Worm (Caenorhabditis elegans): ENCODE results near the gene W04E12.2.

Gene W04E12.2

ce11 chrV:19745852-19746251 lies 4.9 kb upstream of the W04E12.2 start, which contains the start of gene W04E12.5:
W04E12.5 (plus strand) TSS chrV:19746152.
- TF ChIP-seq nhr-2 (tag; optimal IDR thresholded peaks at IDR 0.05) (no peak), cnd-1 (tag; optimal IDR thresholded peaks at IDR 0.05) (no peak), sptf-1 (tag; optimal IDR thresholded peaks at IDR 0.05) (no peak), elt-3 (tag; optimal IDR thresholded peaks at IDR 0.05) (no peak), nhr-237 (tag; optimal IDR thresholded peaks at IDR 0.05) (no peak), nhr-12 (tag; optimal IDR thresholded peaks at IDR 0.05) (no peak), flh-1 (GFP tag; optimal IDR thresholded peaks at IDR 0.05) (no peak), tbx-8 (GFP tag; optimal IDR thresholded peaks at IDR 0.05) (no peak), mab-5 (tag; optimal IDR thresholded peaks at IDR 0.05) (no peak), ham-2 (GFP tag; optimal IDR thresholded peaks at IDR 0.05) (no peak), lin-32 (GFP tag; optimal IDR thresholded peaks at IDR 0.05) (no peak), unc-120 (tag; optimal IDR thresholded peaks at IDR 0.05; ENCODE audit: poor library complexity, severe bottlenecking) (no peak), unc-62 (GFP tag; optimal IDR thresholded peaks at IDR 0.05) (no peak)

- no peak for TF ChIP-seq zip-8 (tag; optimal IDR thresholded peaks at IDR 0.05)
- no peak for TF ChIP-seq nhr-237 (tag; optimal IDR thresholded peaks at IDR 0.05)
- no peak for TF ChIP-seq ceh-43 (GFP tag; optimal IDR thresholded peaks at IDR 0.05)
- no peak for TF ChIP-seq cnd-1 (tag; optimal IDR thresholded peaks at IDR 0.05)
- TF ChIP-seq drap-1 (GFP tag; optimal IDR thresholded peaks at IDR 0.05): no peak
- TF ChIP-seq sptf-1 (tag; optimal IDR thresholded peaks at IDR 0.05): no peak
- TF ChIP-seq nhr-2 (tag; optimal IDR thresholded peaks at IDR 0.05): no peak
- no peak for TF ChIP-seq nhr-12 (tag; optimal IDR thresholded peaks at IDR 0.05)
- no peak for TF ChIP-seq M03D4.4 (tag; optimal IDR thresholded peaks at IDR 0.05)
- TF ChIP-seq lin-13 (tag; optimal IDR thresholded peaks at IDR 0.05): no peak
- no peak for TF ChIP-seq tbx-8 (GFP tag; optimal IDR thresholded peaks at IDR 0.05)
- TF ChIP-seq nhr-28 (tag; optimal IDR thresholded peaks at IDR 0.05): no peak
- no peak for TF ChIP-seq pha-4 (tag; optimal IDR thresholded peaks at IDR 0.05)
- no peak for TF ChIP-seq mab-5 (tag; optimal IDR thresholded peaks at IDR 0.05)
- TF ChIP-seq snpc-4 (tag; optimal IDR thresholded peaks at IDR 0.05): no peak
- no peak for TF ChIP-seq unc-120 (tag; optimal IDR thresholded peaks at IDR 0.05; ENCODE audit: poor library complexity, severe bottlenecking)
- no peak for TF ChIP-seq flh-1 (GFP tag; optimal IDR thresholded peaks at IDR 0.05)
Observed at ce11 chrV:19744210-19744609, 3.3 kb upstream of the W04E12.2 start.

DNA sequence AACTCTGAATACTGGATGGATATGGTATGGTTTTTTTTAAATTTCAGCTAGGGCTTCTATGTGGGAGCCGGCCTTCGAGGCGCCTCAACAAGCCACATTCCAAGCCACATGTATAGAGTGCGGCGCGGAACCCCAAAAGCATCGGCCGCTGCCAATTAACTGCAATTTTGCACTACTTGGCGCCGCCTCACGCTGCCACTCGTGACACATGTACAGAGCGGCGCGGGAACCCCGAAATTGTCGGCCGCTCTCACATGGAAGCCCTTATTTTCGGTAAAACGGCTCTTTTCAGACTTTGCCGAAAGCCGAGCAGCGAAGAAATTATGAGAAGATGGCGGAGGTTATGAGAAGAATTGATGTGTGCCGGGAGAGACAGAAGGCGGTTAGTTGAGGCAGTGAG lies 2.9 kb upstream of the W04E12.2 start:
- TF ChIP-seq elt-3 (tag; optimal IDR thresholded peaks at IDR 0.05) (no peak), cnd-1 (tag; optimal IDR thresholded peaks at IDR 0.05) (no peak), nhr-237 (tag; optimal IDR thresholded peaks at IDR 0.05) (no peak), snpc-4 (tag; optimal IDR thresholded peaks at IDR 0.05) (no peak), nhr-2 (tag; optimal IDR thresholded peaks at IDR 0.05) (no peak), ceh-83 (GFP tag; optimal IDR thresholded peaks at IDR 0.05) (no peak), blmp-1 (tag; optimal IDR thresholded peaks at IDR 0.05) (no peak), ham-2 (GFP tag; optimal IDR thresholded peaks at IDR 0.05) (no peak), ceh-39 (tag; optimal IDR thresholded peaks at IDR 0.05) (no peak), mab-5 (tag; optimal IDR thresholded peaks at IDR 0.05) (no peak)

DNA sequence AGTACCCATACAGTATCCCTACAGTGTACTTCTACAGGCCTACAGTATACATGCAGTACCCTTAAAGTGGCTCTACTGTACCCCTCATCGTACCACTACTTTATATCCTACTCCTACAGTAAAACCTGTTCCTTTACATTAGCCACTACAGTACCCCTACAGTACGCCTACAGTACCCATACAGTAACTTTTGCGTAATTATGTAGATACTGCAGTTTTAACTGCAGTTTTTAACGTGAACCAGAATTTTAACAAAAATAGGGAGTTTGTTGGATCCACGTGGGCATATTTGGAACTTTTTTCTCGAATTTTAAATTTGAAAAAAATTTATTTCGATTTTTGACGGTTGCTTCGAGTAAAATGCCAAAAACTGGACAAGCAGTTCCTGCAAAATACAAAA lies 2.4 kb upstream of the W04E12.2 start, which contains the start of gene W04E12.4:
Gene W04E12.4 (plus strand): TSS at position 301 of the 400 bp plus-strand sequence.
- no peak for TF ChIP-seq ceh-43 (GFP tag; optimal IDR thresholded peaks at IDR 0.05)
- no peak for TF ChIP-seq hlh-1 (tag; optimal IDR thresholded peaks at IDR 0.05)
- no peak for TF ChIP-seq nhr-28 (tag; optimal IDR thresholded peaks at IDR 0.05)
- no peak for TF ChIP-seq ham-2 (GFP tag; optimal IDR thresholded peaks at IDR 0.05)
- TF ChIP-seq nhr-2 (tag; optimal IDR thresholded peaks at IDR 0.05): no peak
- no peak for TF ChIP-seq lin-32 (GFP tag; optimal IDR thresholded peaks at IDR 0.05)
- no peak for TF ChIP-seq M03D4.4 (tag; optimal IDR thresholded peaks at IDR 0.05)
- TF ChIP-seq nhr-237 (tag; optimal IDR thresholded peaks at IDR 0.05): no peak
- no peak for TF ChIP-seq sem-2 (GFP tag; optimal IDR thresholded peaks at IDR 0.05)
- no peak for TF ChIP-seq nhr-12 (tag; optimal IDR thresholded peaks at IDR 0.05)
- no peak for TF ChIP-seq cnd-1 (tag; optimal IDR thresholded peaks at IDR 0.05)
- no peak for TF ChIP-seq flh-1 (GFP tag; optimal IDR thresholded peaks at IDR 0.05)
- no peak for TF ChIP-seq unc-39 (tag; optimal IDR thresholded peaks at IDR 0.05)

- no peak for TF ChIP-seq drap-1 (GFP tag; optimal IDR thresholded peaks at IDR 0.05)
Observed at ce11 chrV:19741651-19742050, 717 bp upstream of the W04E12.2 start, which contains the start of gene W04E12.3. W04E12.3 (plus strand) TSS chrV:19741951.

DNA sequence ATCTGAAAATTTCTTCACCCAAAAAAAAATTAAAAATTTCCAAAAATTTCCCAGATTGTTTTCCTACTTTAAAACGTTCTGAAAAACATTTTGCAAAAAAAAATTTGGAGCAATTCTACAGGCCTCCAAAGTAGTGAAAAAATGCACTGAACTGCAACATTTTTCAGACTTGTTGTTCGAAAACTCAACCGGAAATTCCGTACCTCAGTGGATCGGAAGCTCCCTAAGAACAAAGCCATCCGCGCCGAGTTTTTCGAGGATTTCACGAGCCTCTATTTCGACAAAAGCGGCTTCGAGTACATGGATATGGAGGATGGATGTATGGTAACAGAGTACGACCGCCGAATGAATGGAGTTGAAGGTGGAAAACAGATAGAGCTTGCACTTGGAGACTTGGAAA lies 2.8 kb downstream of the W04E12.2 start, which contains the start of gene fbxa-131:
Gene fbxa-131 (plus strand): TSS at position 301 of the 400 bp plus-strand sequence.
- TF ChIP-seq snpc-4 (tag; optimal IDR thresholded peaks at IDR 0.05) (no peak), hlh-1 (tag; optimal IDR thresholded peaks at IDR 0.05) (no peak), flh-1 (GFP tag; optimal IDR thresholded peaks at IDR 0.05) (no peak), blmp-1 (tag; optimal IDR thresholded peaks at IDR 0.05) (no peak), sptf-1 (tag; optimal IDR thresholded peaks at IDR 0.05) (no peak), tbx-8 (GFP tag; optimal IDR thresholded peaks at IDR 0.05) (no peak), elt-3 (tag; optimal IDR thresholded peaks at IDR 0.05) (no peak), cnd-1 (tag; optimal IDR thresholded peaks at IDR 0.05) (no peak), sem-2 (GFP tag; optimal IDR thresholded peaks at IDR 0.05) (no peak), zip-8 (tag; optimal IDR thresholded peaks at IDR 0.05) (no peak), nhr-28 (tag; optimal IDR thresholded peaks at IDR 0.05) (no peak), bed-3 (GFP tag; optimal IDR thresholded peaks at IDR 0.05) (no peak), nhr-2 (tag; optimal IDR thresholded peaks at IDR 0.05) (no peak), unc-39 (tag; optimal IDR thresholded peaks at IDR 0.05) (no peak), M03D4.4 (tag; optimal IDR thresholded peaks at IDR 0.05) (no peak), ceh-83 (GFP tag; optimal IDR thresholded peaks at IDR 0.05) (no peak), unc-62 (GFP tag; optimal IDR thresholded peaks at IDR 0.05) (no peak)

Measured in whole organism, mixed stage, embryonic.